Worm (Caenorhabditis elegans): ENCODE data around the gene rom-1.

rom-1 gene

ce11 chrIII:4937022-4937421 lies 30.0 kb downstream of the rom-1 start, which contains the start of gene fsn-1:
fsn-1 (plus strand) TSS chrIII:4937322.
- TF ChIP-seq ztf-4 (tag; optimal IDR thresholded peaks at IDR 0.05): no peak
- no peak for TF ChIP-seq daf-12 (tag; optimal IDR thresholded peaks at IDR 0.05)
- TF ChIP-seq fos-1 (tag; optimal IDR thresholded peaks at IDR 0.05): no peak
- no peak for TF ChIP-seq ztf-11 (tag; optimal IDR thresholded peaks at IDR 0.05)
- no peak for TF ChIP-seq nhr-25 (tag; optimal IDR thresholded peaks at IDR 0.05)
- TF ChIP-seq nhr-11 (tag; optimal IDR thresholded peaks at IDR 0.05): no peak
- no peak for TF ChIP-seq elt-2 (tag; optimal IDR thresholded peaks at IDR 0.05)
- TF ChIP-seq ama-1 (optimal IDR thresholded peaks at IDR 0.05): no peak
- no peak for TF ChIP-seq ceh-9 (tag; optimal IDR thresholded peaks at IDR 0.05)
- TF ChIP-seq skn-1 (tag; optimal IDR thresholded peaks at IDR 0.05): no peak
- no peak for TF ChIP-seq egl-5 (tag; optimal IDR thresholded peaks at IDR 0.05)
- TF ChIP-seq eor-1 (tag; optimal IDR thresholded peaks at IDR 0.05): no peak
- TF ChIP-seq nfya-1 (tag; optimal IDR thresholded peaks at IDR 0.05; ENCODE audit: insufficient read depth): no peak
- TF ChIP-seq nhr-12 (tag; optimal IDR thresholded peaks at IDR 0.05): no peak
- no peak for TF ChIP-seq aly-2 (tag; optimal IDR thresholded peaks at IDR 0.05)
- TF ChIP-seq ceh-28 (tag; optimal IDR thresholded peaks at IDR 0.05): no peak
- no peak for TF ChIP-seq nhr-43 (tag; optimal IDR thresholded peaks at IDR 0.05; ENCODE audit: poor library complexity, severe bottlenecking)
- TF ChIP-seq nhr-77 (tag; optimal IDR thresholded peaks at IDR 0.05): no peak
- TF ChIP-seq ceh-16 (tag; optimal IDR thresholded peaks at IDR 0.05): no peak

ce11 chrIII:4939267-4939666 lies 32.3 kb downstream of the rom-1 start, which contains the start of gene rpb-2:
rpb-2 (plus strand) TSS chrIII:4939567.
- TF ChIP-seq daf-12 (tag; optimal IDR thresholded peaks at IDR 0.05) (no peak), fkh-2 (tag; optimal IDR thresholded peaks at IDR 0.05) (no peak), eor-1 (tag; optimal IDR thresholded peaks at IDR 0.05) (no peak), ceh-82 (tag; optimal IDR thresholded peaks at IDR 0.05) (no peak), nhr-43 (tag; optimal IDR thresholded peaks at IDR 0.05; ENCODE audit: poor library complexity, severe bottlenecking) (no peak), nhr-12 (tag; optimal IDR thresholded peaks at IDR 0.05) (no peak), hmg-11 (tag; optimal IDR thresholded peaks at IDR 0.05) (no peak), pha-4 (tag; optimal IDR thresholded peaks at IDR 0.05) (no peak)

- TF ChIP-seq R02D3.7 (tag; optimal IDR thresholded peaks at IDR 0.05) (no peak), lsy-12 (tag; optimal IDR thresholded peaks at IDR 0.05) (no peak), nhr-28 (tag; optimal IDR thresholded peaks at IDR 0.05) (no peak), snpc-4 (tag; optimal IDR thresholded peaks at IDR 0.05) (no peak), pqm-1 (tag; optimal IDR thresholded peaks at IDR 0.05) (no peak)
Observed at ce11 chrIII:4944213-4944612, 37.2 kb downstream of the rom-1 start, which contains the start of gene ntl-9. ntl-9 (plus strand) TSS chrIII:4944513.

ce11 chrIII:4947352-4947751 lies 40.4 kb downstream of the rom-1 start:
- TF ChIP-seq hmg-11 (tag; optimal IDR thresholded peaks at IDR 0.05) (peak; percentile 47), nfya-1 (tag; optimal IDR thresholded peaks at IDR 0.05; ENCODE audit: insufficient read depth) (peak; percentile 58), fkh-10 (GFP tag; optimal IDR thresholded peaks at IDR 0.05) (no peak), lin-39 (tag; optimal IDR thresholded peaks at IDR 0.05) (peak; percentile 77)

- TF ChIP-seq fkh-2 (tag; optimal IDR thresholded peaks at IDR 0.05): no peak
- TF ChIP-seq nhr-12 (tag; optimal IDR thresholded peaks at IDR 0.05): no peak
- peak; percentile 9 for TF ChIP-seq nfya-1 (tag; optimal IDR thresholded peaks at IDR 0.05; ENCODE audit: insufficient read depth)
- no peak for TF ChIP-seq pha-4 (tag; optimal IDR thresholded peaks at IDR 0.05)
- peak; percentile 6 for TF ChIP-seq lin-39 (tag; optimal IDR thresholded peaks at IDR 0.05)
Observed at ce11 chrIII:4948631-4949030, 41.6 kb downstream of the rom-1 start.

ce11 chrIII:4950345-4950744 lies 43.3 kb downstream of the rom-1 start:
- TF ChIP-seq sea-2 (GFP tag; optimal IDR thresholded peaks at IDR 0.05): no peak
- TF ChIP-seq ceh-28 (tag; optimal IDR thresholded peaks at IDR 0.05): no peak
- TF ChIP-seq tbx-2 (tag; optimal IDR thresholded peaks at IDR 0.05): no peak
- no peak for TF ChIP-seq mml-1 (tag; optimal IDR thresholded peaks at IDR 0.05)
- peak; percentile 17 for TF ChIP-seq nhr-11 (tag; optimal IDR thresholded peaks at IDR 0.05)
- TF ChIP-seq nfya-1 (tag; optimal IDR thresholded peaks at IDR 0.05; ENCODE audit: insufficient read depth): peak; percentile 86
- peak; percentile 65 for TF ChIP-seq lin-39 (tag; optimal IDR thresholded peaks at IDR 0.05)
- TF ChIP-seq fkh-2 (tag; optimal IDR thresholded peaks at IDR 0.05): no peak
- TF ChIP-seq snpc-4 (tag; optimal IDR thresholded peaks at IDR 0.05): peak; percentile 18
- TF ChIP-seq skn-1 (tag; optimal IDR thresholded peaks at IDR 0.05): no peak
- no peak for TF ChIP-seq unc-62 (GFP tag; optimal IDR thresholded peaks at IDR 0.05)
- peak; percentile 37 for TF ChIP-seq lin-15B (tag; optimal IDR thresholded peaks at IDR 0.05)
- TF ChIP-seq ceh-82 (tag; optimal IDR thresholded peaks at IDR 0.05): no peak
- TF ChIP-seq elt-1 (tag; optimal IDR thresholded peaks at IDR 0.05): no peak
- TF ChIP-seq aly-2 (tag; optimal IDR thresholded peaks at IDR 0.05): no peak
- peak; percentile 58 for TF ChIP-seq hmg-11 (tag; optimal IDR thresholded peaks at IDR 0.05)
- no peak for TF ChIP-seq ZK546.5 (tag; optimal IDR thresholded peaks at IDR 0.05)
- peak; percentile 16 for TF ChIP-seq pha-4 (tag; optimal IDR thresholded peaks at IDR 0.05)

Data from whole organism, L3 larva.